Worm (Caenorhabditis elegans): Measurements from ENCODE around the gene C17H12.2.

- TF ChIP-seq flt-1 (GFP tag; IDR thresholded peaks at IDR 0.05) = no peak
- TF ChIP-seq cog-1 (tag; optimal IDR thresholded peaks at IDR 0.05) = no peak
- no peak for TF ChIP-seq tab-1 (GFP tag; IDR thresholded peaks at IDR 0.05)
- no peak for TF ChIP-seq klf-2 (GFP tag; conservative IDR thresholded peaks at IDR 0.05)
- TF ChIP-seq med-1 (GFP tag; optimal IDR thresholded peaks at IDR 0.05; ENCODE audit: insufficient read depth) = no peak
- no peak for TF ChIP-seq ztf-29 (GFP tag; IDR thresholded peaks at IDR 0.05)
- no peak for TF ChIP-seq T22C8.4 (GFP tag; IDR thresholded peaks at IDR 0.05)
- no peak for TF ChIP-seq ztf-23 (GFP tag; IDR thresholded peaks at IDR 0.05)
- TF ChIP-seq ref-1 (GFP tag; conservative IDR thresholded peaks at IDR 0.05) = no peak
Observed at ce11 chrIV:6792380-6793309, 2.4 kb upstream of the C17H12.2 start.

All from whole organism, midembryonic.